Worm (Caenorhabditis elegans): ENCODE data around the gene K09F5.1.

The K09F5.1 gene

ce11 chrX:7743939-7744338 is 4.5 kb downstream of the K09F5.1 start, which contains the start of gene ref-2:
Gene ref-2 (plus strand): TSS chrX:7744239.
- TF ChIP-seq W03F9.2 (tag; optimal IDR thresholded peaks at IDR 0.05) (no peak), him-1 (tag; optimal IDR thresholded peaks at IDR 0.05) (no peak), dao-5 (tag; optimal IDR thresholded peaks at IDR 0.05) (no peak)

- TF ChIP-seq W03F9.2 (tag; optimal IDR thresholded peaks at IDR 0.05), result no peak
- no peak for TF ChIP-seq him-1 (tag; optimal IDR thresholded peaks at IDR 0.05)
- TF ChIP-seq dao-5 (tag; optimal IDR thresholded peaks at IDR 0.05), result no peak
These were observed 5.9 kb downstream of the K09F5.1 start for ce11 chrX:7745386-7745785.

ce11 chrX:7750084-7750483 is 10.6 kb downstream of the K09F5.1 start:
- TF ChIP-seq W03F9.2 (tag; optimal IDR thresholded peaks at IDR 0.05), result no peak
- TF ChIP-seq dao-5 (tag; optimal IDR thresholded peaks at IDR 0.05), result no peak
- TF ChIP-seq him-1 (tag; optimal IDR thresholded peaks at IDR 0.05), result no peak

ce11 chrX:7752770-7753169 is 13.3 kb downstream of the K09F5.1 start, which contains the start of gene deg-1:
Gene deg-1 (plus strand): TSS chrX:7753070.
- no peak for TF ChIP-seq W03F9.2 (tag; optimal IDR thresholded peaks at IDR 0.05)
- no peak for TF ChIP-seq dao-5 (tag; optimal IDR thresholded peaks at IDR 0.05)
- TF ChIP-seq him-1 (tag; optimal IDR thresholded peaks at IDR 0.05), result no peak

- TF ChIP-seq W03F9.2 (tag; optimal IDR thresholded peaks at IDR 0.05), result no peak
- peak; percentile 40 for TF ChIP-seq dao-5 (tag; optimal IDR thresholded peaks at IDR 0.05)
These were observed 34.4 kb downstream of the K09F5.1 start for ce11 chrX:7773714-7774318.

- TF ChIP-seq W03F9.2 (tag; optimal IDR thresholded peaks at IDR 0.05), result no peak
- TF ChIP-seq dao-5 (tag; optimal IDR thresholded peaks at IDR 0.05), result no peak
- TF ChIP-seq him-1 (tag; optimal IDR thresholded peaks at IDR 0.05), result no peak
These were observed 37.1 kb downstream of the K09F5.1 start, which contains the start of gene mec-7 for ce11 chrX:7776509-7777001. Gene mec-7 (minus strand): TSS chrX:7776689.

ce11 chrX:7778786-7779185 is 39.3 kb downstream of the K09F5.1 start:
- TF ChIP-seq him-1 (tag; optimal IDR thresholded peaks at IDR 0.05), result no peak
- no peak for TF ChIP-seq W03F9.2 (tag; optimal IDR thresholded peaks at IDR 0.05)
- TF ChIP-seq dao-5 (tag; optimal IDR thresholded peaks at IDR 0.05), result no peak

ce11 chrX:7779527-7780033 is 40.1 kb downstream of the K09F5.1 start, which contains the start of gene ZK154.1:
Gene ZK154.1 (plus strand): TSS chrX:7779577.
- TF ChIP-seq him-1 (tag; optimal IDR thresholded peaks at IDR 0.05), result no peak
- TF ChIP-seq dao-5 (tag; optimal IDR thresholded peaks at IDR 0.05), result no peak
- no peak for TF ChIP-seq W03F9.2 (tag; optimal IDR thresholded peaks at IDR 0.05)

ce11 chrX:7781827-7782226 is 42.4 kb downstream of the K09F5.1 start:
- no peak for TF ChIP-seq dao-5 (tag; optimal IDR thresholded peaks at IDR 0.05)
- no peak for TF ChIP-seq W03F9.2 (tag; optimal IDR thresholded peaks at IDR 0.05)
- TF ChIP-seq him-1 (tag; optimal IDR thresholded peaks at IDR 0.05), result no peak

- TF ChIP-seq dao-5 (tag; optimal IDR thresholded peaks at IDR 0.05) (no peak), him-1 (tag; optimal IDR thresholded peaks at IDR 0.05) (peak; percentile 17), W03F9.2 (tag; optimal IDR thresholded peaks at IDR 0.05) (no peak)
These were observed 42.9 kb downstream of the K09F5.1 start, which contains the start of gene ZK154.4 for ce11 chrX:7782389-7782788. Gene ZK154.4 (minus strand): TSS chrX:7782415.

- TF ChIP-seq W03F9.2 (tag; optimal IDR thresholded peaks at IDR 0.05), result peak; percentile 34
- no peak for TF ChIP-seq him-1 (tag; optimal IDR thresholded peaks at IDR 0.05)
- no peak for TF ChIP-seq dao-5 (tag; optimal IDR thresholded peaks at IDR 0.05)
These were observed 48.5 kb downstream of the K09F5.1 start, which contains the start of gene ZK154.5 for ce11 chrX:7787885-7788353. Gene ZK154.5 (minus strand): TSS chrX:7787935.
